Fruit fly (Drosophila melanogaster): Measurements from ENCODE around the gene CG8289.

Gene CG8289

dm6 chrX:17659119-17659452, 23.2 kb upstream of the CG8289 start:
- TF ChIP-seq vri (GFP tag; optimal IDR thresholded peaks at IDR 0.05) (peak; percentile 88), CG9139 (GFP tag; optimal IDR thresholded peaks at IDR 0.05) (no peak)

dm6 chrX:17658207-17659118, 22.6 kb upstream of the CG8289 start:
- no peak for TF ChIP-seq net (GFP tag; optimal IDR thresholded peaks at IDR 0.05)
- peak; percentile 30; the same call in 1 of the 3 replicates for TF ChIP-seq CG8119 (GFP tag; IDR thresholded peaks at IDR 0.05)
- TF ChIP-seq Lpt (GFP tag; optimal IDR thresholded peaks at IDR 0.05), result peak; percentile 72
- peak; percentile 72 for TF ChIP-seq fkh (GFP tag; optimal IDR thresholded peaks at IDR 0.05)
- no peak for TF ChIP-seq achi (GFP tag; optimal IDR thresholded peaks at IDR 0.05)
- peak; percentile 51 for TF ChIP-seq Eip78C (GFP tag)
- TF ChIP-seq svp (GFP tag), result peak; percentile 84
- TF ChIP-seq CG6163 (GFP tag; IDR thresholded peaks at IDR 0.05), result 0 out of 3 replicates have a peak, but pooled peaks have one; percentile 25
- TF ChIP-seq CG16779 (tag; optimal IDR thresholded peaks at IDR 0.05), result no peak
- TF ChIP-seq CG15336 (GFP tag; IDR thresholded peaks at IDR 0.05), result peak; percentile 28; the same call in 1 of the 2 replicates

- TF ChIP-seq CG1621 (tag; optimal IDR thresholded peaks at IDR 0.05) (no peak), Eip78C (GFP tag) (peak; percentile 62), cyc (GFP tag; optimal IDR thresholded peaks at IDR 0.05) (no peak), CG11294 (GFP tag; IDR thresholded peaks at IDR 0.05) (no peak), vri (GFP tag; optimal IDR thresholded peaks at IDR 0.05) (peak; percentile 77), Hr38 (GFP tag; optimal IDR thresholded peaks at IDR 0.05) (no peak)
Measured at dm6 chrX:17657716-17658115, 21.9 kb upstream of the CG8289 start.

- TF ChIP-seq CG9139 (GFP tag; optimal IDR thresholded peaks at IDR 0.05) (no peak), CG6854 (GFP tag; optimal IDR thresholded peaks at IDR 0.05) (peak; percentile 35), fd85E (GFP tag; optimal IDR thresholded peaks at IDR 0.05) (no peak), svp (GFP tag) (peak; percentile 70)
Measured at dm6 chrX:17657050-17657696, 21.3 kb upstream of the CG8289 start, which contains the start of gene beta-Spec. TSS of gene beta-Spec (plus strand) at chrX:17657372.

- no peak for TF ChIP-seq CG8119 (GFP tag; IDR thresholded peaks at IDR 0.05)
- TF ChIP-seq topi (GFP tag; optimal IDR thresholded peaks at IDR 0.05), result no peak
- TF ChIP-seq spab (GFP tag; optimal IDR thresholded peaks at IDR 0.05), result no peak
Measured at dm6 chrX:17656501-17656900, 20.7 kb upstream of the CG8289 start, which contains the start of gene IntS2. TSS of gene IntS2 (minus strand) at chrX:17656818.

- TF ChIP-seq net (GFP tag; optimal IDR thresholded peaks at IDR 0.05), result peak; percentile 3
- TF ChIP-seq achi (GFP tag; optimal IDR thresholded peaks at IDR 0.05), result no peak
- TF ChIP-seq Sox14 (GFP tag; optimal IDR thresholded peaks at IDR 0.05), result peak; percentile 42
- TF ChIP-seq cyc (GFP tag; optimal IDR thresholded peaks at IDR 0.05), result no peak
- TF ChIP-seq Eip78C (GFP tag), result peak; percentile 28
- peak in 1 of 2 experiments; percentile 41 for TF ChIP-seq ss (GFP tag; optimal IDR thresholded peaks at IDR 0.05)
- TF ChIP-seq CG7368 (GFP tag; optimal IDR thresholded peaks at IDR 0.05), result no peak
Measured at dm6 chrX:17651998-17652738, 16.3 kb upstream of the CG8289 start, which contains the start of gene RhoGAPp190. TSS of gene RhoGAPp190 (minus strand) at chrX:17652562.

- TF ChIP-seq cyc (GFP tag; optimal IDR thresholded peaks at IDR 0.05), result no peak
- TF ChIP-seq Eip78C (GFP tag), result peak; percentile 55
- TF ChIP-seq CG11902 (GFP tag; optimal IDR thresholded peaks at IDR 0.05), result no peak
- TF ChIP-seq CG6276 (GFP tag; optimal IDR thresholded peaks at IDR 0.05), result no peak
- TF ChIP-seq dsx (GFP tag; optimal IDR thresholded peaks at IDR 0.05; ENCODE audit: poor library complexity, severe bottlenecking), result peak; percentile 28
- TF ChIP-seq Hr39 (GFP tag; optimal IDR thresholded peaks at IDR 0.05), result no peak
- no peak for TF ChIP-seq CG9139 (GFP tag; optimal IDR thresholded peaks at IDR 0.05)
- no peak for TF ChIP-seq Sox102F (GFP tag; optimal IDR thresholded peaks at IDR 0.05)
- no peak for TF ChIP-seq CG8119 (GFP tag; IDR thresholded peaks at IDR 0.05)
- no peak for TF ChIP-seq spab (GFP tag; optimal IDR thresholded peaks at IDR 0.05)
- no peak for TF ChIP-seq Hr38 (GFP tag; optimal IDR thresholded peaks at IDR 0.05)
- TF ChIP-seq CG16779 (tag; optimal IDR thresholded peaks at IDR 0.05), result no peak
- no peak for TF ChIP-seq net (GFP tag; optimal IDR thresholded peaks at IDR 0.05)
- TF ChIP-seq CG3032 (tag; optimal IDR thresholded peaks at IDR 0.05), result no peak
Measured at dm6 chrX:17651216-17651997, 15.6 kb upstream of the CG8289 start.

Measured in whole organism, prepupa.